Worm (Caenorhabditis elegans): ENCODE results near the gene nhr-111.

nhr-111 gene

DNA sequence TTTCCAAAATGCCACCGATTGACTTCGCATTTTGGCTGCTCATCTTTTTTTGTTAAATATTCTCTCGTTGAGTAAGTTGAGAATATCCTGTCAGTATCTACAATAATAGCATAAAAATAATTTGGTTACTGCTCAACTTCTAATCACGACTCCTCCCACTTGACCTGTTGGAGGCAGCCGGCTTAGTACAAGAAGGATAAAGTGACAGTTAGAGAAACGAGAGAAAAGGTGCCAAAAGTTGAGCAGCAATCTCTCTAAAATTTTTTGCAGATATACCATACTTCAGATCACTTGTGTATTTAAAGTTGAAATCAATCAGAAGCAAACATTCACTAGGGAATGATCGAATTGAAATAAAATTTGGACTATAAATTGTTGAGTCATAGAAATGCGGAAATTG lies at the start of gene nhr-111:
Gene nhr-111, minus strand, starts transcription at position 101 of the 400 bp plus-strand sequence.
- no peak for TF ChIP-seq cnd-1 (tag; optimal IDR thresholded peaks at IDR 0.05)

DNA sequence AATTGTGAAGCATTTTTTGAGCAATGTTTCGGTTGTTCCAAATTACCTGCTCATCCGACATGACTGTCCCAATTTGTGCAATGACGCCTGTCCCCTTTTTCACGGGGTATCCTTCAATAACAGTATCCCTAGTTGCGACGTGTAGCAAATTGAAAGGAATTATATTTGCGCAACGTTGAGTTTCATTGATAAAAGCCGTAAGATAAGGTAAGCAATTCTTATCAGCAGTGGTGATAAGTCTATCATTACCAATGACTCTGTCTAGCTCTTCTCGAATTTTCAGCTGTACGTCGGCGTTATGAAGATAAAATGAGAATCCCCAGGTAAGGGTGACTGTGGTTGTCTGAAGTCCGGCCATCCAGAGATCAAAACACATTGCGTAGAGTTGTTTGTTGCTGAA lies 49.5 kb upstream of the nhr-111 start:
- no peak for TF ChIP-seq ceh-43 (GFP tag; optimal IDR thresholded peaks at IDR 0.05)
- TF ChIP-seq nhr-76 (tag; optimal IDR thresholded peaks at IDR 0.05), result no peak
- TF ChIP-seq lin-13 (tag; optimal IDR thresholded peaks at IDR 0.05), result no peak
- no peak for TF ChIP-seq blmp-1 (tag; optimal IDR thresholded peaks at IDR 0.05)
- no peak for TF ChIP-seq M03D4.4 (tag; optimal IDR thresholded peaks at IDR 0.05)
- TF ChIP-seq mep-1 (tag; optimal IDR thresholded peaks at IDR 0.05), result no peak
- no peak for TF ChIP-seq elt-1 (tag; optimal IDR thresholded peaks at IDR 0.05; ENCODE audit: borderline replicate concordance, insufficient read depth)
- no peak for TF ChIP-seq nhr-12 (tag; optimal IDR thresholded peaks at IDR 0.05)
- TF ChIP-seq nhr-2 (tag; optimal IDR thresholded peaks at IDR 0.05), result no peak
- no peak for TF ChIP-seq ceh-83 (GFP tag; optimal IDR thresholded peaks at IDR 0.05)
- no peak for TF ChIP-seq ztf-11 (tag; optimal IDR thresholded peaks at IDR 0.05)
- no peak for TF ChIP-seq pha-4 (tag; optimal IDR thresholded peaks at IDR 0.05)
- no peak for TF ChIP-seq nhr-237 (tag; optimal IDR thresholded peaks at IDR 0.05)

DNA sequence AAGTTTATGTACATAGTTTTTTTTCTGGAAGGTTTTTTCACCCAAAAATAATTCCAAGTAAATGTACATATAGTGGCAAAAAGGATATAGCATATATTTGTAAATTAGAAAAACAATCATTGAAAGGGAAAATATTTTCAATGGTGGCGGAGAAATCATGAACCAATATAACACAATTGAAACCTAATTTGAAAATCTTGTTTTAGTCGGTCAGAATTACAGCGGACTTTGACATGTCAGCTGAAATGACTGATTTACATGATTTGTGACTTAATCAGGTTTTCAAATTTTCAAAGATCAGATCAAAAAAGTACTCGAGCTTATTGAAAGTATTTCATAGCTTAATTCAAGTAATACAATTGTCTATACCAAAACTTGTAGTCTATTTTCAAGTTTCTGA lies 47.1 kb upstream of the nhr-111 start, which contains the start of gene K05D4.9:
Gene K05D4.9, minus strand, starts transcription at position 101 of the 400 bp plus-strand sequence.
- no peak for TF ChIP-seq sptf-1 (tag; optimal IDR thresholded peaks at IDR 0.05)
- TF ChIP-seq mls-2 (tag; optimal IDR thresholded peaks at IDR 0.05), result no peak
- no peak for TF ChIP-seq ceh-43 (GFP tag; optimal IDR thresholded peaks at IDR 0.05)
- TF ChIP-seq nhr-237 (tag; optimal IDR thresholded peaks at IDR 0.05), result no peak
- TF ChIP-seq drap-1 (GFP tag; optimal IDR thresholded peaks at IDR 0.05), result no peak
- no peak for TF ChIP-seq ztf-11 (tag; optimal IDR thresholded peaks at IDR 0.05)
- TF ChIP-seq unc-39 (tag; optimal IDR thresholded peaks at IDR 0.05), result no peak
- TF ChIP-seq nhr-76 (tag; optimal IDR thresholded peaks at IDR 0.05), result no peak
- no peak for TF ChIP-seq ceh-39 (tag; optimal IDR thresholded peaks at IDR 0.05)
- TF ChIP-seq nhr-2 (tag; optimal IDR thresholded peaks at IDR 0.05), result no peak

DNA sequence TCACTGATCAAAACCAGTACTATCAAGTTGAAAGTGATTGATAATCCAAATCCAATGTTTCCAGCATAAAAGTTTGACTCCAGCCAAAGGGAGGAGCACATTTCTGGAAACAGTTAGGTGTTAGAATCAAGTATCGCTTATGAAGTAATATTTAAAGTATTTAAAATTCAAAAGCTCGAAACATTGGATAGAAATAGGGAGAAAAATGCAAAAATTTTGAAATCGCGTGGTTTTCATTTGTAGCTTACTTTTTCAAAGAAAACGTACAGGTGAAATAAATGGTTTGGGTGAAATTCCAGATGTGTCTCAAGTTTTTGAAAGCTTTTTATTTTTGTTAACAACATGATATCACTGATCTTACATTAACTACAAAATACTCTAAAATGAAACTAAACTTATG lies 44.4 kb upstream of the nhr-111 start, which contains the start of gene str-111:
Gene str-111, minus strand, starts transcription at position 101 of the 400 bp plus-strand sequence.
- TF ChIP-seq tbx-8 (GFP tag; optimal IDR thresholded peaks at IDR 0.05) (no peak), ceh-83 (GFP tag; optimal IDR thresholded peaks at IDR 0.05) (no peak), ces-1 (GFP tag; optimal IDR thresholded peaks at IDR 0.05) (no peak), nhr-28 (tag; optimal IDR thresholded peaks at IDR 0.05) (no peak), elt-1 (tag; optimal IDR thresholded peaks at IDR 0.05; ENCODE audit: borderline replicate concordance, insufficient read depth) (no peak)

DNA sequence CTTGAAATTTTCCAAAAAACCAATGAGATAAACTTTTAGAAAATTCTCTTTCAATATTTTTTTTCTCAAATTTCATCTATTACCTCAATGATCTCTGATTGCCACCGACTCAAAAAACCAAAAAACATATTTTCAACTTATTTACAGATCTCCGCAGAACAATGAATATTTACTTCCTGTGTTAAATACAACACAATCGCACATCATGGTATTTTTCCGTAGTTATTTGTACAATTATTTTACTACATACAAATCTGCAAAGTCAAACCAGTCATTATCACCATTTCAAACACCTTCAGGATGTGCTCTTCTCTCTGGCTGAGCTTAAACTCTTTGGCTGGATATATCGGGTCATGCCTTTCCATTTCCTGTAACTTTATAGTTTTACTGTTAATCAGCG lies 41.3 kb upstream of the nhr-111 start, which contains the start of gene str-108:
Gene str-108, plus strand, starts transcription at position 301 of the 400 bp plus-strand sequence.
- TF ChIP-seq ceh-83 (GFP tag; optimal IDR thresholded peaks at IDR 0.05), result no peak
- no peak for TF ChIP-seq sptf-1 (tag; optimal IDR thresholded peaks at IDR 0.05)
- no peak for TF ChIP-seq hlh-1 (tag; optimal IDR thresholded peaks at IDR 0.05)
- no peak for TF ChIP-seq mls-2 (tag; optimal IDR thresholded peaks at IDR 0.05)
- TF ChIP-seq unc-62 (GFP tag; optimal IDR thresholded peaks at IDR 0.05), result no peak
- no peak for TF ChIP-seq cnd-1 (tag; optimal IDR thresholded peaks at IDR 0.05)
- TF ChIP-seq nhr-237 (tag; optimal IDR thresholded peaks at IDR 0.05), result no peak
- no peak for TF ChIP-seq lin-13 (tag; optimal IDR thresholded peaks at IDR 0.05)
- no peak for TF ChIP-seq unc-120 (tag; optimal IDR thresholded peaks at IDR 0.05; ENCODE audit: poor library complexity, severe bottlenecking)
- TF ChIP-seq ceh-43 (GFP tag; optimal IDR thresholded peaks at IDR 0.05), result no peak
- no peak for TF ChIP-seq blmp-1 (tag; optimal IDR thresholded peaks at IDR 0.05)
- TF ChIP-seq lin-32 (GFP tag; optimal IDR thresholded peaks at IDR 0.05), result no peak
- TF ChIP-seq zip-8 (tag; optimal IDR thresholded peaks at IDR 0.05), result no peak
- TF ChIP-seq ztf-11 (tag; optimal IDR thresholded peaks at IDR 0.05), result no peak
- TF ChIP-seq ceh-39 (tag; optimal IDR thresholded peaks at IDR 0.05), result no peak
- TF ChIP-seq nhr-2 (tag; optimal IDR thresholded peaks at IDR 0.05), result no peak
- no peak for TF ChIP-seq drap-1 (GFP tag; optimal IDR thresholded peaks at IDR 0.05)
- TF ChIP-seq elt-1 (tag; optimal IDR thresholded peaks at IDR 0.05; ENCODE audit: borderline replicate concordance, insufficient read depth), result no peak

DNA sequence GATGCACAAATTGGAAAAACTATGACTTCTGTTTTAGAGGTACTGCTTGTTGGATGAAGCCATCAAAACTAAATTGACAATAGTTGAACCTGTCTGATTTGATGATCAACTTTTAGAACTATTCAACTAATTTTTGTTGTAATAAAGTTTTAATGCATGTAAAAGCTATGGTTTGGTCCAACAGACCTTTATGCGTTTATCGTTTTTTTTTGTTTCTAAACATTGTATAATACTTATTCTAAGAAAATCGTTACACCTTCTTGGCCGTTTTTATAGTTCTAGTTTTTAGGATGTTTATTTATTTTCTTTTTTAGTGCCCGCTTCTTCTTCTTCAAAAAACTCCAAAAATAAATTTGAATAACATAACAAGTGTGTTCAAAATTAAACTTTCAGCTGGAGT lies 39.1 kb upstream of the nhr-111 start, which contains the start of gene F10A3.12:
Gene F10A3.12, plus strand, starts transcription at position 301 of the 400 bp plus-strand sequence.
- no peak for TF ChIP-seq tbx-8 (GFP tag; optimal IDR thresholded peaks at IDR 0.05)
- TF ChIP-seq ztf-11 (tag; optimal IDR thresholded peaks at IDR 0.05), result no peak
- no peak for TF ChIP-seq nhr-76 (tag; optimal IDR thresholded peaks at IDR 0.05)
- TF ChIP-seq elt-1 (tag; optimal IDR thresholded peaks at IDR 0.05; ENCODE audit: borderline replicate concordance, insufficient read depth), result no peak
- TF ChIP-seq snpc-4 (tag; optimal IDR thresholded peaks at IDR 0.05), result no peak
- TF ChIP-seq mab-5 (tag; optimal IDR thresholded peaks at IDR 0.05), result no peak
- no peak for TF ChIP-seq ceh-83 (GFP tag; optimal IDR thresholded peaks at IDR 0.05)
- no peak for TF ChIP-seq mls-2 (tag; optimal IDR thresholded peaks at IDR 0.05)
- no peak for TF ChIP-seq sem-2 (GFP tag; optimal IDR thresholded peaks at IDR 0.05)
- TF ChIP-seq ceh-43 (GFP tag; optimal IDR thresholded peaks at IDR 0.05), result no peak
- TF ChIP-seq nhr-2 (tag; optimal IDR thresholded peaks at IDR 0.05), result no peak
- no peak for TF ChIP-seq M03D4.4 (tag; optimal IDR thresholded peaks at IDR 0.05)
- no peak for TF ChIP-seq unc-39 (tag; optimal IDR thresholded peaks at IDR 0.05)
- no peak for TF ChIP-seq ceh-39 (tag; optimal IDR thresholded peaks at IDR 0.05)
